Worm (Caenorhabditis elegans) whole organism, mixed stage, embryonic: ENCODE data around the gene nhr-88.

ENCODE experiments used
- ham-2 ChIP-seq: fragments of 200-800 bp; sonication (Bioruptor generic); optimal IDR thresholded peaks from 2 replicates; lab custom pipeline; 2018; ENCODE audit warnings: mild to moderate bottlenecking, missing genetic modification characterization, missing compliant biosample characterization
- lsy-2 ChIP-seq: fragments of 150-350 bp; optimal IDR thresholded peaks from 2 replicates; lab custom pipeline; 2014; ENCODE audit warnings: missing biosample characterization, missing genetic modification characterization
- mep-1 ChIP-seq: fragments of 150-350 bp; optimal IDR thresholded peaks from 2 replicates; lab custom pipeline; 2017; ENCODE audit warnings: missing biosample characterization, missing genetic modification reagents, missing genetic modification characterization, inconsistent platforms
- nhr-12 ChIP-seq: fragments of 150-350 bp; optimal IDR thresholded peaks from 2 replicates; lab custom pipeline; 2014; ENCODE audit warnings: missing biosample characterization, missing genetic modification characterization
- nhr-237 ChIP-seq: fragments of 150-350 bp; optimal IDR thresholded peaks from 2 replicates; lab custom pipeline; 2014; ENCODE audit warnings: missing biosample characterization, missing genetic modification characterization
- snpc-4 ChIP-seq: fragments of 150-350 bp; optimal IDR thresholded peaks from 2 replicates; lab custom pipeline; 2014; ENCODE audit warnings: missing biosample characterization, missing genetic modification characterization
- unc-62 ChIP-seq: fragments of 150-350 bp; optimal IDR thresholded peaks from 2 replicates; lab custom pipeline; 2014; ENCODE audit warnings: missing biosample characterization, missing genetic modification reagents, missing genetic modification characterization
- zip-8 ChIP-seq: fragments of 150-350 bp; optimal IDR thresholded peaks from 2 replicates; lab custom pipeline; 2014; ENCODE audit warnings: missing biosample characterization, missing genetic modification characterization
- ztf-11 ChIP-seq: fragments of 150-350 bp; optimal IDR thresholded peaks from 2 replicates; lab custom pipeline; 2014; ENCODE audit warnings: missing biosample characterization, missing genetic modification characterization

DNA sequence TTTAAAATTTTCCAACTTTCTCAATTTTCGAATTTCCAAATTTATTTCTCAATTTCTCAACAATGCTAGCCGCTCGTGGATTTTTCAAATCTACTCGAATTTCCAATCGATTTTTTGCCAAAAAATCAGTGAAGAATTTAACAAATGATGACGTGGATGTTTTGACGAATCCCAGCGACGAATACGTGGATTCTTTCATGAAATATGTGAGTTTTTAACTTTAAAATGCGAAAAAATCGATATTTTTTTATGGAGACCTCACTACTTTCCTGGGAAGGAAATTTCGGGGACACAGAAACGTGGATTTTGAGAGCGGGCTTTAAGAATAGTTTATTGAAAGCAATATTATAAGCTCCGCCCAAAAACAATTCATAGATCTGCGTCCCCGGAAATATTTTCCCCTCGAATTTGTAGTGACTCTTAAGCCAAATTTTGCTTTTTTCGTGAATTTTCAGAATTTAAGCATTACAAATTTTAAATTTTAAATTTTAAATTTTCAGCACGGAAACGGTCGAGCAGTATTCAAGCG lies 15.2 kb downstream of the nhr-88 start, which contains the start of gene K08A2.2:
- TF ChIP-seq nhr-12 (no peak), lsy-2 (tag; lab: Kevin White, UChicago) (no peak), ham-2 (GFP tag; lab: Kevin White, UChicago) (no peak), snpc-4 (tag; lab: Kevin White, UChicago) (no peak), zip-8 (tag; lab: Kevin White, UChicago) (no peak), nhr-237 (tag; lab: Kevin White, UChicago) (no peak), unc-62 (GFP tag; lab: Kevin White, UChicago) (no peak), ztf-11 (no peak), mep-1 (tag; lab: Kevin White, UChicago) (no peak)
